Worm (Caenorhabditis elegans) whole organism, young adult: Measurements from ENCODE around the gene ced-6.

Source experiments
- B0035.1 ChIP-seq: sonication (generic microtip); optimal IDR thresholded peaks from 2 replicates; lab custom pipeline; 2016; ENCODE audit warnings: missing genetic modification characterization, mild to moderate bottlenecking, missing compliant biosample characterization, missing genotype, missing genetic modification reagents
- B0336.3 ChIP-seq: fragments of 200-800 bp; sonication (Bioruptor generic); IDR thresholded peaks from 2 replicates; pipeline ENCODE4 v1.3.6; 2022; ENCODE audit warnings: missing genetic modification characterization, missing compliant biosample characterization
- C06A6.2 ChIP-seq: fragments of 200-800 bp; sonication (Bioruptor generic); conservative IDR thresholded peaks from 2 replicates; pipeline ENCODE4 v1.3.6; 2022; ENCODE audit warnings: missing genetic modification characterization, missing compliant biosample characterization
- F23B12.7 ChIP-seq: sonication (generic microtip); optimal IDR thresholded peaks from 2 replicates; lab custom pipeline; 2017; ENCODE audit warnings: missing genetic modification characterization, mild to moderate bottlenecking, missing compliant biosample characterization, antibody characterized with exemption, moderate library complexity; ENCODE audit not compliant: insufficient read depth
- F57A8.1 ChIP-seq: fragments of 200-800 bp; sonication (Bioruptor generic); optimal IDR thresholded peaks from 2 replicates; lab custom pipeline; 2018; ENCODE audit warnings: mild to moderate bottlenecking, missing genetic modification characterization, moderate library complexity, missing compliant biosample characterization
- F57C9.4 ChIP-seq: sonication (generic microtip); optimal IDR thresholded peaks from 2 replicates; lab custom pipeline; 2017; ENCODE audit warnings: mild to moderate bottlenecking, missing genetic modification characterization, missing compliant biosample characterization
- T07F8.4 ChIP-seq: sonication (generic microtip); optimal IDR thresholded peaks from 2 replicates; lab custom pipeline; 2016; ENCODE audit warnings: mild to moderate bottlenecking, missing genetic modification characterization, moderate library complexity, missing compliant biosample characterization
- T26A5.8 ChIP-seq: sonication (generic microtip); optimal IDR thresholded peaks from 2 replicates; lab custom pipeline; 2016; ENCODE audit warnings: missing genetic modification characterization, missing compliant biosample characterization
- Y53G8AR.9 ChIP-seq: fragments of 200-800 bp; sonication (Bioruptor generic); conservative IDR thresholded peaks from 2 replicates; pipeline ENCODE4 v1.3.6; 2022; ENCODE audit warnings: missing genetic modification reagents, missing genetic modification characterization, missing compliant biosample characterization
- akir-1 ChIP-seq: fragments of 200-800 bp; sonication (Bioruptor generic); optimal IDR thresholded peaks from 2 replicates; lab custom pipeline; 2018; ENCODE audit warnings: mild to moderate bottlenecking, missing genetic modification characterization, moderate library complexity, missing compliant biosample characterization
- atf-7 ChIP-seq: sonication (generic microtip); optimal IDR thresholded peaks from 2 replicates; lab custom pipeline; 2017; ENCODE audit warnings: mild to moderate bottlenecking, missing genetic modification characterization, missing compliant biosample characterization
- attf-3 ChIP-seq: fragments of 200-800 bp; sonication (Bioruptor generic); conservative IDR thresholded peaks from 2 replicates; pipeline ENCODE4 v1.3.6; 2022; ENCODE audit warnings: missing genetic modification reagents, missing genetic modification characterization, missing compliant biosample characterization
- attf-5 ChIP-seq: fragments of 200-800 bp; sonication (Bioruptor generic); optimal IDR thresholded peaks from 2 replicates; lab custom pipeline; 2018; ENCODE audit warnings: mild to moderate bottlenecking, missing genetic modification characterization, missing compliant biosample characterization
- bed-2 ChIP-seq: fragments of 200-800 bp; sonication (Bioruptor generic); IDR thresholded peaks from 2 replicates; pipeline ENCODE4 v1.3.6; 2022; ENCODE audit warnings: missing genetic modification reagents, missing genetic modification characterization, missing compliant biosample characterization
- cebp-1 ChIP-seq, 2 experiments: fragments of 200-800 bp in 1 of 2; sonication (Bioruptor generic) in 1 of 2; sonication (generic microtip) in 1 of 2; IDR thresholded peaks in 1 of 2; optimal IDR thresholded peaks in 1 of 2; 2 replicates each; pipeline versions ENCODE4 v1.3.6 to Lab custom; 2017 to 2022; ENCODE audit warnings: missing compliant biosample characterization in 2 of 2, missing genetic modification characterization in 2 of 2, mild to moderate bottlenecking in 1 of 2, missing genetic modification reagents in 1 of 2, moderate library complexity in 1 of 2
- ceh-27 ChIP-seq: fragments of 200-800 bp; sonication (Bioruptor generic); optimal IDR thresholded peaks from 2 replicates; lab custom pipeline; 2018; ENCODE audit warnings: mild to moderate bottlenecking, missing genetic modification characterization, moderate library complexity, missing compliant biosample characterization
- ceh-40 ChIP-seq: fragments of 200-800 bp; sonication (Bioruptor generic); IDR thresholded peaks from 2 replicates; pipeline ENCODE4 v1.3.6; 2022; ENCODE audit warnings: missing genetic modification characterization, missing compliant biosample characterization
- ceh-79 ChIP-seq: sonication (generic microtip); optimal IDR thresholded peaks from 2 replicates; lab custom pipeline; 2017; ENCODE audit warnings: mild to moderate bottlenecking, missing genetic modification characterization, missing compliant biosample characterization
- egl-44 ChIP-seq: fragments of 200-800 bp; sonication (Bioruptor generic); IDR thresholded peaks from 2 replicates; pipeline ENCODE4 v1.3.6; 2022; ENCODE audit warnings: missing genetic modification reagents, missing genetic modification characterization, missing compliant biosample characterization
- ets-4 ChIP-seq: fragments of 200-800 bp; sonication (Bioruptor generic); optimal IDR thresholded peaks from 2 replicates; lab custom pipeline; 2018; ENCODE audit warnings: mild to moderate bottlenecking, missing genetic modification characterization, missing compliant biosample characterization
- fkh-3 ChIP-seq: sonication (generic microtip); optimal IDR thresholded peaks from 2 replicates; lab custom pipeline; 2016; ENCODE audit warnings: mild to moderate bottlenecking, missing genetic modification characterization, missing compliant biosample characterization
- hlh-26 ChIP-seq: fragments of 200-800 bp; sonication (Bioruptor generic); conservative IDR thresholded peaks from 2 replicates; pipeline ENCODE4 v1.3.6; 2022; ENCODE audit warnings: missing genetic modification reagents, missing genetic modification characterization, missing compliant biosample characterization
- hmg-1.2 ChIP-seq: fragments of 200-800 bp; sonication (Bioruptor generic); IDR thresholded peaks from 2 replicates; pipeline ENCODE4 v1.3.6; 2022; ENCODE audit warnings: missing genetic modification reagents, missing genetic modification characterization, missing compliant biosample characterization
- hrde-1 ChIP-seq: sonication (generic microtip); optimal IDR thresholded peaks from 2 replicates; lab custom pipeline; 2016; ENCODE audit warnings: missing genetic modification characterization, mild to moderate bottlenecking, missing compliant biosample characterization, moderate library complexity, missing genotype, missing genetic modification reagents, borderline replicate concordance
- let-526 ChIP-seq: fragments of 200-800 bp; sonication (Bioruptor generic); IDR thresholded peaks from 2 replicates; pipeline ENCODE4 v1.3.6; 2022; ENCODE audit warnings: missing genetic modification reagents, missing genetic modification characterization, missing compliant biosample characterization
- let-607 ChIP-seq, 2 experiments: fragments of 200-800 bp in 1 of 2; sonication (Bioruptor generic) in 1 of 2; sonication (generic microtip) in 1 of 2; optimal IDR thresholded peaks; 2 replicates each; lab custom pipeline; 2016 to 2018; ENCODE audit warnings: mild to moderate bottlenecking in 2 of 2, missing compliant biosample characterization in 2 of 2, missing genetic modification characterization in 2 of 2, moderate library complexity in 2 of 2, missing genotype in 1 of 2
- lin-40 ChIP-seq: sonication (generic microtip); optimal IDR thresholded peaks from 2 replicates; lab custom pipeline; 2016; ENCODE audit warnings: missing genetic modification characterization, mild to moderate bottlenecking, missing compliant biosample characterization, missing genotype, missing genetic modification reagents
- lin-54 ChIP-seq: fragments of 200-800 bp; sonication (Bioruptor generic); optimal IDR thresholded peaks from 2 replicates; lab custom pipeline; 2018; ENCODE audit warnings: mild to moderate bottlenecking, missing genetic modification characterization, missing compliant biosample characterization
- lir-1 ChIP-seq: fragments of 200-800 bp; sonication (Bioruptor generic); conservative IDR thresholded peaks from 2 replicates; pipeline ENCODE4 v1.3.6; 2022; ENCODE audit warnings: missing genetic modification reagents, missing genetic modification characterization, missing compliant biosample characterization
- lsy-27 ChIP-seq: sonication (generic microtip); optimal IDR thresholded peaks from 2 replicates; lab custom pipeline; 2017; ENCODE audit warnings: missing genetic modification characterization, mild to moderate bottlenecking, missing compliant biosample characterization, antibody characterized with exemption, missing genotype, borderline replicate concordance; ENCODE audit not compliant: insufficient read depth
- madf-10 ChIP-seq: sonication (generic microtip); optimal IDR thresholded peaks from 2 replicates; lab custom pipeline; 2016; ENCODE audit warnings: mild to moderate bottlenecking, missing genetic modification characterization, missing compliant biosample characterization
- madf-3 ChIP-seq: fragments of 200-800 bp; sonication (Bioruptor generic); IDR thresholded peaks from 2 replicates; pipeline ENCODE4 v1.3.6; 2022; ENCODE audit warnings: missing genetic modification reagents, missing genetic modification characterization, missing compliant biosample characterization
- madf-6 ChIP-seq: fragments of 200-800 bp; sonication (Bioruptor generic); IDR thresholded peaks from 2 replicates; pipeline ENCODE4 v1.3.6; 2022; ENCODE audit warnings: missing genetic modification reagents, missing genetic modification characterization, missing compliant biosample characterization
- mes-4 ChIP-seq: sonication (generic microtip); optimal IDR thresholded peaks from 2 replicates; lab custom pipeline; 2016; ENCODE audit warnings: missing genotype, missing genetic modification characterization, missing compliant biosample characterization
- mxl-1 ChIP-seq: sonication (generic microtip); optimal IDR thresholded peaks from 2 replicates; lab custom pipeline; 2016; ENCODE audit warnings: missing genetic modification characterization, missing compliant biosample characterization
- nfyb-1 ChIP-seq: fragments of 200-800 bp; sonication (Bioruptor generic); IDR thresholded peaks from 2 replicates; pipeline ENCODE4 v1.3.6; 2022; ENCODE audit warnings: missing genetic modification reagents, missing genetic modification characterization, missing compliant biosample characterization
- nhr-80 ChIP-seq: sonication (generic microtip); optimal IDR thresholded peaks from 2 replicates; lab custom pipeline; 2016; ENCODE audit warnings: missing genetic modification characterization, missing compliant biosample characterization
- nhr-90 ChIP-seq: sonication (generic microtip); optimal IDR thresholded peaks from 2 replicates; lab custom pipeline; 2016; ENCODE audit warnings: missing genotype, mild to moderate bottlenecking, missing genetic modification characterization, missing compliant biosample characterization
- pbrm-1 ChIP-seq: fragments of 200-800 bp; sonication (Bioruptor generic); IDR thresholded peaks from 2 replicates; pipeline ENCODE4 v1.3.6; 2022; ENCODE audit warnings: missing genetic modification reagents, missing genetic modification characterization, missing compliant biosample characterization
- pha-4 ChIP-seq: fragments of 150-350 bp; sonication (generic microtip); optimal IDR thresholded peaks from 2 replicates; lab custom pipeline; 2014; ENCODE audit warnings: missing biosample characterization, missing genetic modification reagents, missing genetic modification characterization
- repo-1 ChIP-seq: sonication (generic microtip); optimal IDR thresholded peaks from 2 replicates; lab custom pipeline; 2017; ENCODE audit warnings: mild to moderate bottlenecking, missing genetic modification characterization, missing compliant biosample characterization
- snpc-1.3 ChIP-seq: sonication (generic microtip); optimal IDR thresholded peaks from 2 replicates; lab custom pipeline; 2017; ENCODE audit warnings: missing genetic modification characterization, mild to moderate bottlenecking, missing compliant biosample characterization, antibody characterized with exemption, moderate library complexity, missing genotype, missing genetic modification reagents; ENCODE audit not compliant: insufficient read depth
- sptf-2 ChIP-seq: fragments of 200-800 bp; sonication (Bioruptor generic); optimal IDR thresholded peaks from 2 replicates; lab custom pipeline; 2018; ENCODE audit warnings: mild to moderate bottlenecking, missing genetic modification characterization, missing compliant biosample characterization
- tbp1 ChIP-seq: fragments of 200-800 bp; sonication (Bioruptor generic); optimal IDR thresholded peaks from 2 replicates; lab custom pipeline; 2018; ENCODE audit warnings: mild to moderate bottlenecking, missing genetic modification characterization, missing compliant biosample characterization
- tlf-1 ChIP-seq: fragments of 200-800 bp; sonication (Bioruptor generic); optimal IDR thresholded peaks from 2 replicates; lab custom pipeline; 2018; ENCODE audit warnings: mild to moderate bottlenecking, missing genetic modification characterization, missing compliant biosample characterization
- unc-62 ChIP-seq: fragments of 150-350 bp; optimal IDR thresholded peaks from 2 replicates; lab custom pipeline; 2014; ENCODE audit warnings: missing biosample characterization, missing genetic modification reagents, missing genetic modification characterization
- ztf-22 ChIP-seq: fragments of 200-800 bp; sonication (Bioruptor generic); optimal IDR thresholded peaks from 2 replicates; lab custom pipeline; 2018; ENCODE audit warnings: mild to moderate bottlenecking, missing genetic modification characterization, moderate library complexity, missing compliant biosample characterization
- ztf-26 ChIP-seq: sonication (generic microtip); optimal IDR thresholded peaks from 2 replicates; lab custom pipeline; 2017; ENCODE audit warnings: missing genetic modification characterization, missing compliant biosample characterization

ced-6 gene

ce11 chrIII:5553098-5553497 is 42.5 kb upstream of the ced-6 start:
- TF ChIP-seq pbrm-1 (GFP tag; lab: Robert Waterston, UW) = no peak
- TF ChIP-seq ets-4 (GFP tag; lab: Kevin White, UChicago) = peak; percentile 2
- TF ChIP-seq fkh-3 (tag; lab: Kevin White, UChicago) = no peak
- peak; percentile 19 for TF ChIP-seq repo-1 (tag; lab: Kevin White, UChicago)
- TF ChIP-seq unc-62 = peak; percentile 90
- TF ChIP-seq lir-1 = 0 out of 2 replicates have a peak, but pooled peaks have one; percentile 10
- peak; percentile 11; the same call in 1 of the 2 replicates for TF ChIP-seq madf-6 (GFP tag; lab: Robert Waterston, UW)
- peak; percentile 53 for TF ChIP-seq nhr-90
- peak; percentile 79 for TF ChIP-seq nfyb-1 (GFP tag; lab: Robert Waterston, UW)
- no peak for TF ChIP-seq lsy-27 (tag; lab: Kevin White, UChicago)
- TF ChIP-seq ztf-22 (GFP tag; lab: Kevin White, UChicago) = peak; percentile 44
- no peak for TF ChIP-seq T07F8.4
- TF ChIP-seq tbp1 (GFP tag; lab: Kevin White, UChicago) = peak; percentile 13
- TF ChIP-seq B0035.1 (tag; lab: Kevin White, UChicago) = no peak
- TF ChIP-seq bed-2 (GFP tag; lab: Robert Waterston, UW) = no peak
- 0 out of 2 replicates have a peak, but pooled peaks have one; percentile 17 for TF ChIP-seq cebp-1 (GFP tag; IDR thresholded peaks at IDR 0.05; lab: Robert Waterston, UW)
- TF ChIP-seq cebp-1 (tag; optimal IDR thresholded peaks at IDR 0.05; lab: Kevin White, UChicago) = peak; percentile 64
- no peak for TF ChIP-seq mes-4 (tag; lab: Kevin White, UChicago)
- TF ChIP-seq pha-4 (tag; lab: Kevin White, UChicago) = peak; percentile 76
- no peak for TF ChIP-seq hrde-1 (tag; lab: Kevin White, UChicago)
- TF ChIP-seq let-526 (GFP tag; lab: Robert Waterston, UW) = 0 out of 2 replicates have a peak, but pooled peaks have one; percentile 48
- TF ChIP-seq lin-54 (GFP tag; lab: Kevin White, UChicago) = peak; percentile 30
- no peak for TF ChIP-seq ceh-79 (tag; lab: Kevin White, UChicago)
- TF ChIP-seq B0336.3 (GFP tag; lab: Robert Waterston, UW) = peak; percentile 54
- TF ChIP-seq mxl-1 (tag; lab: Kevin White, UChicago) = no peak
- no peak for TF ChIP-seq attf-3 (GFP tag; lab: Robert Waterston, UW)
- peak; percentile 78 for TF ChIP-seq nhr-80
- peak; percentile 55; the same call in 1 of the 2 replicates for TF ChIP-seq Y53G8AR.9 (GFP tag; lab: Robert Waterston, UW)
- TF ChIP-seq F57C9.4 (tag; lab: Kevin White, UChicago) = no peak
- no peak for TF ChIP-seq ztf-26
- TF ChIP-seq F57A8.1 (GFP tag; lab: Kevin White, UChicago) = no peak
- TF ChIP-seq snpc-1.3 (tag; lab: Kevin White, UChicago) = no peak
- TF ChIP-seq F23B12.7 (tag; lab: Kevin White, UChicago) = peak; percentile 20
- no peak for TF ChIP-seq egl-44 (GFP tag; lab: Robert Waterston, UW)
- no peak for TF ChIP-seq akir-1 (GFP tag; lab: Kevin White, UChicago)
- no peak for TF ChIP-seq hmg-1.2 (GFP tag; lab: Robert Waterston, UW)
- no peak for TF ChIP-seq T26A5.8 (tag; lab: Kevin White, UChicago)
- no peak for TF ChIP-seq madf-3 (GFP tag; lab: Robert Waterston, UW)
- TF ChIP-seq atf-7 = peak; percentile 64
- peak; percentile 13 to 83 for TF ChIP-seq let-607 (tag; optimal IDR thresholded peaks at IDR 0.05; lab: Kevin White, UChicago)
- TF ChIP-seq C06A6.2 (GFP tag; lab: Robert Waterston, UW) = no peak
- TF ChIP-seq lin-40 (tag; lab: Kevin White, UChicago) = peak; percentile 26
- TF ChIP-seq attf-5 (GFP tag; lab: Kevin White, UChicago) = peak; percentile 45
- TF ChIP-seq ceh-40 (GFP tag; lab: Robert Waterston, UW) = no peak
- TF ChIP-seq madf-10 (tag; lab: Kevin White, UChicago) = peak; percentile 17
- no peak for TF ChIP-seq ceh-27 (GFP tag; lab: Kevin White, UChicago)
- TF ChIP-seq sptf-2 (GFP tag; lab: Kevin White, UChicago) = no peak
- no peak for TF ChIP-seq hlh-26 (GFP tag; lab: Robert Waterston, UW)
- peak; percentile 48 for TF ChIP-seq tlf-1 (GFP tag; lab: Kevin White, UChicago)
